ENCODE assay signal across 1 fruit fly cellular context in genomic region chr3L:2533732-2534073, dm6.
TF ChIP-seq lines count a peak whose summit lies in the region.

No protein-coding gene starts in this region.

TF ChIP-seq in whole organism, embryonic, 481 proteins besides CTCF, POLR2A, EP300 and RAD21 (continued from another document):
- no peak for TF ChIP-seq CG32772 (GFP tag; IDR thresholded peaks at IDR 0.05; lab: Robert Waterston, UW)
- peak; percentile 12; the same call in 1 of the 2 replicates for TF ChIP-seq CG5953 (GFP tag; IDR thresholded peaks at IDR 0.05; lab: Robert Waterston, UW)
- no peak for TF ChIP-seq hth (optimal IDR thresholded peaks at IDR 0.05; lab: Kevin White, UChicago)
- TF ChIP-seq CG30431 (GFP tag; optimal IDR thresholded peaks at IDR 0.05; lab: Kevin White, UChicago): no peak
- no peak for TF ChIP-seq CG6254 (GFP tag; optimal IDR thresholded peaks at IDR 0.05; lab: Kevin White, UChicago)
